Worm (Caenorhabditis elegans) whole organism, young adult: ENCODE results near the gene F55E10.2.
A peak's percentile ranks its signal among the peaks of the same experiment; 100 is the strongest.

ENCODE experiments used
- F10E7.11 ChIP-seq: sonication (generic microtip); optimal IDR thresholded peaks from 2 replicates; lab custom pipeline; 2017; ENCODE audit warnings: mild to moderate bottlenecking, missing genetic modification characterization, moderate library complexity, missing compliant biosample characterization
- F57A8.1 ChIP-seq: fragments of 200-800 bp; sonication (Bioruptor generic); optimal IDR thresholded peaks from 2 replicates; lab custom pipeline; 2018; ENCODE audit warnings: mild to moderate bottlenecking, missing genetic modification characterization, moderate library complexity, missing compliant biosample characterization
- K12H6.12 ChIP-seq: fragments of 200-800 bp; sonication (Bioruptor generic); optimal IDR thresholded peaks from 2 replicates; lab custom pipeline; 2018; ENCODE audit warnings: mild to moderate bottlenecking, missing genetic modification characterization, missing compliant biosample characterization
- Y95B8A.8 ChIP-seq: fragments of 200-800 bp; sonication (Bioruptor generic); IDR thresholded peaks from 2 replicates; pipeline ENCODE4 v1.3.6; 2022; ENCODE audit warnings: missing genetic modification reagents, missing genetic modification characterization, missing compliant biosample characterization
- attf-5 ChIP-seq: fragments of 200-800 bp; sonication (Bioruptor generic); optimal IDR thresholded peaks from 2 replicates; lab custom pipeline; 2018; ENCODE audit warnings: mild to moderate bottlenecking, missing genetic modification characterization, missing compliant biosample characterization
- bed-1 ChIP-seq: fragments of 200-800 bp; sonication (Bioruptor generic); IDR thresholded peaks from 2 replicates; pipeline ENCODE4 v1.3.6; 2022; ENCODE audit warnings: missing genetic modification reagents, missing genetic modification characterization, missing compliant biosample characterization
- ccch-3 ChIP-seq: fragments of 200-800 bp; sonication (Bioruptor generic); optimal IDR thresholded peaks from 2 replicates; lab custom pipeline; 2018; ENCODE audit warnings: mild to moderate bottlenecking, missing genetic modification characterization, missing compliant biosample characterization
- cebp-1 ChIP-seq, 2 experiments: fragments of 200-800 bp in 1 of 2; sonication (Bioruptor generic) in 1 of 2; sonication (generic microtip) in 1 of 2; IDR thresholded peaks in 1 of 2; optimal IDR thresholded peaks in 1 of 2; 2 replicates each; pipeline versions ENCODE4 v1.3.6 to Lab custom; 2017 to 2022; ENCODE audit warnings: missing compliant biosample characterization in 2 of 2, missing genetic modification characterization in 2 of 2, mild to moderate bottlenecking in 1 of 2, missing genetic modification reagents in 1 of 2, moderate library complexity in 1 of 2
- ceh-40 ChIP-seq: fragments of 200-800 bp; sonication (Bioruptor generic); IDR thresholded peaks from 2 replicates; pipeline ENCODE4 v1.3.6; 2022; ENCODE audit warnings: missing genetic modification characterization, missing compliant biosample characterization
- ceh-58 ChIP-seq: fragments of 200-800 bp; sonication (Bioruptor generic); IDR thresholded peaks from 2 replicates; pipeline ENCODE4 v1.3.6; 2022; ENCODE audit warnings: missing genetic modification characterization, missing compliant biosample characterization
- chd-7 ChIP-seq: sonication (generic microtip); optimal IDR thresholded peaks from 2 replicates; lab custom pipeline; 2016; ENCODE audit warnings: mild to moderate bottlenecking, missing genetic modification characterization, moderate library complexity, missing compliant biosample characterization
- dpff-1 ChIP-seq: sonication (generic microtip); optimal IDR thresholded peaks from 2 replicates; lab custom pipeline; 2017; ENCODE audit warnings: mild to moderate bottlenecking, missing genetic modification characterization, missing compliant biosample characterization
- ets-4 ChIP-seq: fragments of 200-800 bp; sonication (Bioruptor generic); optimal IDR thresholded peaks from 2 replicates; lab custom pipeline; 2018; ENCODE audit warnings: mild to moderate bottlenecking, missing genetic modification characterization, missing compliant biosample characterization
- him-1 ChIP-seq: sonication (generic microtip); optimal IDR thresholded peaks from 2 replicates; lab custom pipeline; 2016; ENCODE audit warnings: missing genotype, missing genetic modification reagents, missing genetic modification characterization, missing compliant biosample characterization
- hlh-12 ChIP-seq: sonication (generic microtip); optimal IDR thresholded peaks from 2 replicates; lab custom pipeline; 2016; ENCODE audit warnings: missing genetic modification characterization, missing compliant biosample characterization
- hmg-1.2 ChIP-seq: fragments of 200-800 bp; sonication (Bioruptor generic); IDR thresholded peaks from 2 replicates; pipeline ENCODE4 v1.3.6; 2022; ENCODE audit warnings: missing genetic modification reagents, missing genetic modification characterization, missing compliant biosample characterization
- hsf-1 ChIP-seq: fragments of 200-800 bp; sonication (Bioruptor generic); IDR thresholded peaks from 2 replicates; pipeline ENCODE4 v1.3.6; 2022; ENCODE audit warnings: missing genetic modification reagents, missing genetic modification characterization, missing compliant biosample characterization
- let-526 ChIP-seq: fragments of 200-800 bp; sonication (Bioruptor generic); IDR thresholded peaks from 2 replicates; pipeline ENCODE4 v1.3.6; 2022; ENCODE audit warnings: missing genetic modification reagents, missing genetic modification characterization, missing compliant biosample characterization
- lin-35 ChIP-seq, 3 experiments: fragments of 150-350 bp in 2 of 3; sonication (generic microtip) in 1 of 3; optimal IDR thresholded peaks; 2 replicates each; lab custom pipeline; 2014 to 2018; ENCODE audit warnings: missing biosample characterization in 3 of 3, missing genetic modification characterization in 3 of 3, missing genetic modification reagents in 3 of 3
- lir-1 ChIP-seq: fragments of 200-800 bp; sonication (Bioruptor generic); conservative IDR thresholded peaks from 2 replicates; pipeline ENCODE4 v1.3.6; 2022; ENCODE audit warnings: missing genetic modification reagents, missing genetic modification characterization, missing compliant biosample characterization
- lsl-1 ChIP-seq: fragments of 200-800 bp; sonication (Bioruptor generic); optimal IDR thresholded peaks from 2 replicates; lab custom pipeline; 2018; ENCODE audit warnings: mild to moderate bottlenecking, missing genetic modification characterization, moderate library complexity, missing compliant biosample characterization
- madf-10 ChIP-seq: sonication (generic microtip); optimal IDR thresholded peaks from 2 replicates; lab custom pipeline; 2016; ENCODE audit warnings: mild to moderate bottlenecking, missing genetic modification characterization, missing compliant biosample characterization
- madf-3 ChIP-seq: fragments of 200-800 bp; sonication (Bioruptor generic); IDR thresholded peaks from 2 replicates; pipeline ENCODE4 v1.3.6; 2022; ENCODE audit warnings: missing genetic modification reagents, missing genetic modification characterization, missing compliant biosample characterization
- nhr-120 ChIP-seq: fragments of 200-800 bp; sonication (Bioruptor generic); IDR thresholded peaks from 2 replicates; pipeline ENCODE4 v1.3.6; 2022; ENCODE audit warnings: missing genetic modification characterization, missing compliant biosample characterization
- nhr-179 ChIP-seq: sonication (generic microtip); optimal IDR thresholded peaks from 2 replicates; lab custom pipeline; 2016; ENCODE audit warnings: mild to moderate bottlenecking, missing genetic modification characterization, missing compliant biosample characterization
- nhr-80 ChIP-seq: sonication (generic microtip); optimal IDR thresholded peaks from 2 replicates; lab custom pipeline; 2016; ENCODE audit warnings: missing genetic modification characterization, missing compliant biosample characterization
- nhr-90 ChIP-seq: sonication (generic microtip); optimal IDR thresholded peaks from 2 replicates; lab custom pipeline; 2016; ENCODE audit warnings: missing genotype, mild to moderate bottlenecking, missing genetic modification characterization, missing compliant biosample characterization
- repo-1 ChIP-seq: sonication (generic microtip); optimal IDR thresholded peaks from 2 replicates; lab custom pipeline; 2017; ENCODE audit warnings: mild to moderate bottlenecking, missing genetic modification characterization, missing compliant biosample characterization
- rpc-1 ChIP-seq, 2 experiments: fragments of 150-350 bp in 1 of 2; sonication (generic microtip) in 1 of 2; optimal IDR thresholded peaks; 2 replicates each; lab custom pipeline; 2014 to 2018; ENCODE audit warnings: missing biosample characterization in 1 of 2, missing genetic modification characterization in 1 of 2, missing genetic modification reagents in 1 of 2, missing genotype in 1 of 2
- sdz-38 ChIP-seq: sonication (generic microtip); optimal IDR thresholded peaks from 2 replicates; lab custom pipeline; 2016; ENCODE audit warnings: missing genotype, missing genetic modification characterization, missing compliant biosample characterization
- snpc-1.1 ChIP-seq: sonication (generic microtip); optimal IDR thresholded peaks from 2 replicates; lab custom pipeline; 2017; ENCODE audit warnings: missing genetic modification characterization, mild to moderate bottlenecking, missing compliant biosample characterization, antibody characterized with exemption, moderate library complexity, missing genotype, missing genetic modification reagents; ENCODE audit not compliant: insufficient read depth
- sptf-2 ChIP-seq: fragments of 200-800 bp; sonication (Bioruptor generic); optimal IDR thresholded peaks from 2 replicates; lab custom pipeline; 2018; ENCODE audit warnings: mild to moderate bottlenecking, missing genetic modification characterization, missing compliant biosample characterization
- tlf-1 ChIP-seq: fragments of 200-800 bp; sonication (Bioruptor generic); optimal IDR thresholded peaks from 2 replicates; lab custom pipeline; 2018; ENCODE audit warnings: mild to moderate bottlenecking, missing genetic modification characterization, missing compliant biosample characterization
- ztf-28 ChIP-seq: fragments of 200-800 bp; sonication (Bioruptor generic); IDR thresholded peaks from 2 replicates; pipeline ENCODE4 v1.3.6; 2022; ENCODE audit warnings: missing genetic modification reagents, missing genetic modification characterization, missing compliant biosample characterization

F55E10.2 gene

ce11 chrX:8350984-8351383 is 10.5 kb downstream of the F55E10.2 start, which contains the start of gene npr-28:
Gene npr-28, minus strand, starts transcription at chrX:8351084.
- no peak for TF ChIP-seq cebp-1 (GFP tag; IDR thresholded peaks at IDR 0.05; lab: Robert Waterston, UW)
- no peak for TF ChIP-seq cebp-1 (tag; optimal IDR thresholded peaks at IDR 0.05; lab: Kevin White, UChicago)
- TF ChIP-seq madf-3 (GFP tag; lab: Robert Waterston, UW): no peak
- TF ChIP-seq lin-35 (GFP tag; optimal IDR thresholded peaks at IDR 0.05; lab: Kevin White, UChicago): no peak
- no peak for TF ChIP-seq ceh-58 (GFP tag; lab: Robert Waterston, UW)
- TF ChIP-seq hlh-12 (tag; lab: Kevin White, UChicago): no peak
- TF ChIP-seq madf-10 (tag; lab: Kevin White, UChicago): no peak
- 0 out of 2 replicates have a peak, but pooled peaks have one; percentile 25 for TF ChIP-seq let-526 (GFP tag; lab: Robert Waterston, UW)
- TF ChIP-seq ets-4 (GFP tag; lab: Kevin White, UChicago): no peak

- TF ChIP-seq ceh-40 (no peak), nhr-120 (GFP tag; lab: Robert Waterston, UW) (no peak), lsl-1 (GFP tag; lab: Kevin White, UChicago) (no peak), lir-1 (GFP tag; lab: Robert Waterston, UW) (no peak), rpc-1 (optimal IDR thresholded peaks at IDR 0.05; lab: Kevin White, UChicago) (no peak), rpc-1 (tag; optimal IDR thresholded peaks at IDR 0.05; lab: Kevin White, UChicago) (no peak), repo-1 (no peak), bed-1 (GFP tag; lab: Robert Waterston, UW) (no peak), K12H6.12 (tag; lab: Kevin White, UChicago) (no peak), F57A8.1 (GFP tag; lab: Kevin White, UChicago) (no peak), snpc-1.1 (tag; lab: Kevin White, UChicago) (no peak), ztf-28 (no peak), attf-5 (no peak), ets-4 (GFP tag; lab: Kevin White, UChicago) (no peak), dpff-1 (tag; lab: Kevin White, UChicago) (no peak)
Observed at ce11 chrX:8354284-8354784, 13.8 kb downstream of the F55E10.2 start.

DNA sequence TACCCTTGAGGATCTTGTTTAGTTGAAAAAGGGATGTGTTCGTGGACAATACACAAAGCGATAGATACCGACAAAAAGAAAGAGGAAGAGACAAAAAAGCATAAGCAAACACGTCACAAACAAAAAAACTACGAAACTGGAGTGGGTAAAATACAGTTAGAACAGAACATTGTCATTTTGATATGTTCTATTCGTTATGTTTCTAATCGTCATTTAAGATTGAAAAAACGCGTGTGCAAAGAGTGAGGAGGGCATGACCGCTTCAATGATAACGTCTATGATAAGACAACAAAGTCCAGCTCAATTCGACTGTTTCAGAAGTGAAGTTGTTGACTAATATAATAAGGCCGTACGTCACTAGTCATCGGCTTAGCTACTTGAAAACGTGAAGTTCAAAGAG is 14.9 kb downstream of the F55E10.2 start:
- no peak for TF ChIP-seq chd-7 (tag; lab: Kevin White, UChicago)
- no peak for TF ChIP-seq tlf-1 (GFP tag; lab: Kevin White, UChicago)
- TF ChIP-seq nhr-90 (tag; lab: Kevin White, UChicago): peak; percentile 9
- no peak for TF ChIP-seq F10E7.11 (tag; lab: Kevin White, UChicago)
- peak; percentile 94 for TF ChIP-seq nhr-80 (tag; lab: Kevin White, UChicago)
- TF ChIP-seq nhr-179: no peak

- TF ChIP-seq Y95B8A.8 (GFP tag; lab: Robert Waterston, UW) (no peak), nhr-80 (tag; lab: Kevin White, UChicago) (peak; percentile 51), hmg-1.2 (GFP tag; lab: Robert Waterston, UW) (no peak)
Observed at ce11 chrX:8356305-8356704, 15.8 kb downstream of the F55E10.2 start.

DNA sequence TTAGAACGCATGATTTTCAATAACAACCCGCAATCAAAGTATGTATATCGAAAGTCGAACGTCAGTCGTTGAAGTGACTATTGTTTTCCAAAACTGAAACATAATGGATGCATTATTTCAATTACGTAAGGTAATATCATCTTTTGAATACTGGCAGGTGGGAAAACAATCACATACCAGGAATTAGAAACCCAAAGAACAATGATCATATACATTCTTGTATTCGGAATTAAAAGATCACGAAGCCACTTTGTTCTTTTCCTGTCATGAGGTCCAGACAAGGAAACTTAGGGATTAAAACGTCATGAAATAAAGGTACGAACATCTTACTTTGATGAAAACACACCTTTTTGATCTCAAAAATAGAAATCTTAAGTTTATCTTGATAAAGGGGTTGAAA is 21.9 kb downstream of the F55E10.2 start:
- no peak for TF ChIP-seq him-1
- TF ChIP-seq sptf-2 (GFP tag; lab: Kevin White, UChicago): no peak
- no peak for TF ChIP-seq sdz-38 (tag; lab: Kevin White, UChicago)
- no peak for TF ChIP-seq ccch-3 (GFP tag; lab: Kevin White, UChicago)
- TF ChIP-seq hsf-1: no peak
